Fruit fly (Drosophila melanogaster): ENCODE measurements around the gene CG15020.

dm6 chr3L:4460307-4461088 lies 39.0 kb downstream of the CG15020 start, which contains the start of gene CG15022:
- TF ChIP-seq EcR (GFP tag; optimal IDR thresholded peaks at IDR 0.05) (no peak), pan (optimal IDR thresholded peaks at IDR 0.05) (no peak), CG8478 (optimal IDR thresholded peaks at IDR 0.05) (no peak), Dll (optimal IDR thresholded peaks at IDR 0.05) (no peak)
